Worm (Caenorhabditis elegans): ENCODE data around the gene glf-1.

DNA sequence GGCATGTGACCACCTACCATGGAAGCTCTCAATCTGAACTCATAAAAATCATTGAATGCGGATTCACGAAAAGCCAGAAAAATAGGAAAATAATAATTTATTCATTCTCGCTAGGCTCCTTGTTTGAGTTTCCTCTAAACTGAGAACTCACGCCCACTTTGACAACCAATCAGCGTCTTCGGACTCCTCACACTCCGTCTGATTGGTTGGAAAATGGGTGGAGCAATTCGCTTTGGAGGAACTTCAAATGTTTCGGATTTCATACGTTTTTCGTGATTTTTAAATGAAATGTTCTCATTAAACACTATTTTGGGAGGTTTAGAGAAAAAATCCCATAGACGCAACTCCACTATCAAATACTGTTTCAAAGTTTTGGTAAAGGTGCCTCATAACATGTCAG, 42.7 kb upstream of the glf-1 start:
- no peak for TF ChIP-seq elt-3 (tag; optimal IDR thresholded peaks at IDR 0.05)
- no peak for TF ChIP-seq ets-5 (GFP tag; IDR thresholded peaks at IDR 0.05)
- no peak for TF ChIP-seq ztf-11 (tag; optimal IDR thresholded peaks at IDR 0.05)
- TF ChIP-seq xbp-1 (tag; optimal IDR thresholded peaks at IDR 0.05), result no peak
- no peak for TF ChIP-seq nhr-11 (tag; optimal IDR thresholded peaks at IDR 0.05)
- TF ChIP-seq fkh-10 (GFP tag; optimal IDR thresholded peaks at IDR 0.05), result no peak
- TF ChIP-seq skn-1 (tag; optimal IDR thresholded peaks at IDR 0.05), result no peak
- no peak for TF ChIP-seq blmp-1 (tag; optimal IDR thresholded peaks at IDR 0.05)
- no peak for TF ChIP-seq ama-1 (optimal IDR thresholded peaks at IDR 0.05)
- TF ChIP-seq lsy-2 (tag; optimal IDR thresholded peaks at IDR 0.05), result no peak
